Fruit fly (Drosophila melanogaster) whole organism, embryonic: ENCODE measurements around the gene Jon99Fii.

Source experiments
- Asciz ChIP-seq: fragments of 200-800 bp; sonication (Bioruptor generic); optimal IDR thresholded peaks from 2 replicates; lab custom pipeline; 2017; ENCODE audit warnings: missing biosample characterization, mild to moderate bottlenecking, missing genetic modification characterization, missing genetic modification reagents
- B-H2 ChIP-seq: fragments of 200-800 bp; sonication (Bioruptor generic); optimal IDR thresholded peaks from 2 replicates; lab custom pipeline; 2018; ENCODE audit warnings: missing biosample characterization, mild to moderate bottlenecking, missing genetic modification characterization
- CG10274 ChIP-seq: fragments of 200-800 bp; sonication (Bioruptor generic); optimal IDR thresholded peaks from 3 replicates; lab custom pipeline; 2017; ENCODE audit warnings: missing biosample characterization, mild to moderate bottlenecking, missing genetic modification characterization
- CG10321 ChIP-seq: fragments of 200-800 bp; sonication (Bioruptor generic); IDR thresholded peaks from 2 replicates; pipeline ENCODE4 v1.3.6; 2022; ENCODE audit warnings: missing biosample characterization, missing genetic modification characterization
- CG10366 ChIP-seq: fragments of 200-800 bp; sonication (Bioruptor generic); IDR thresholded peaks from 2 replicates; pipeline ENCODE4 v1.3.6; 2022; ENCODE audit warnings: missing biosample characterization, missing genetic modification characterization
- CG11696 ChIP-seq: fragments of 200-800 bp; sonication (Bioruptor generic); IDR thresholded peaks from 2 replicates; pipeline ENCODE4 v1.3.6; 2022; ENCODE audit warnings: missing biosample characterization, missing genetic modification characterization
- CG12071 ChIP-seq: fragments of 200-800 bp; sonication (Bioruptor generic); optimal IDR thresholded peaks from 3 replicates; lab custom pipeline; 2018; ENCODE audit warnings: missing biosample characterization, mild to moderate bottlenecking, missing genetic modification characterization
- CG12299 ChIP-seq: fragments of 200-800 bp; sonication (Bioruptor generic); optimal IDR thresholded peaks from 2 replicates; lab custom pipeline; 2018; ENCODE audit warnings: missing biosample characterization, mild to moderate bottlenecking, missing genetic modification characterization
- CG1233 ChIP-seq: fragments of 200-800 bp; sonication (Bioruptor generic); optimal IDR thresholded peaks from 4 replicates; lab custom pipeline; 2018; ENCODE audit warnings: missing biosample characterization, mild to moderate bottlenecking, missing genetic modification characterization
- CG14014 ChIP-seq: fragments of 200-800 bp; sonication (Bioruptor generic); IDR thresholded peaks from 2 replicates; pipeline ENCODE4 v1.3.6; 2022; ENCODE audit warnings: missing biosample characterization, missing genetic modification characterization
- CG15011 ChIP-seq: fragments of 200-800 bp; sonication (Bioruptor generic); optimal IDR thresholded peaks from 3 replicates; lab custom pipeline; 2018; ENCODE audit warnings: missing biosample characterization, mild to moderate bottlenecking, missing genetic modification characterization
- CG15269 ChIP-seq: fragments of 200-800 bp; sonication (Bioruptor generic); optimal IDR thresholded peaks from 2 replicates; lab custom pipeline; 2018; ENCODE audit warnings: missing biosample characterization, mild to moderate bottlenecking, missing genetic modification characterization, moderate library complexity
- CG1647 ChIP-seq: fragments of 200-800 bp; sonication (Bioruptor generic); optimal IDR thresholded peaks from 3 replicates; lab custom pipeline; 2016; ENCODE audit warnings: missing biosample characterization, missing genetic modification characterization
- CG17359 ChIP-seq: fragments of 200-800 bp; sonication (Bioruptor generic); optimal IDR thresholded peaks from 3 replicates; lab custom pipeline; 2018; ENCODE audit warnings: missing biosample characterization, mild to moderate bottlenecking, missing genetic modification characterization, moderate library complexity
- CG30020 ChIP-seq: fragments of 200-800 bp; optimal IDR thresholded peaks from 2 replicates; lab custom pipeline; 2019; ENCODE audit warnings: missing biosample characterization, mild to moderate bottlenecking, missing genetic modification characterization, moderate library complexity
- CG32532 ChIP-seq: fragments of 200-800 bp; sonication (Bioruptor generic); IDR thresholded peaks from 2 replicates; pipeline ENCODE4 v1.3.6; 2022; ENCODE audit warnings: missing biosample characterization, missing genetic modification characterization
- CG5953 ChIP-seq: fragments of 200-800 bp; sonication (Bioruptor generic); IDR thresholded peaks from 2 replicates; pipeline ENCODE4 v1.3.6; 2022; ENCODE audit warnings: missing biosample characterization, missing genetic modification characterization
- CG7357 ChIP-seq: fragments of 200-800 bp; sonication (Bioruptor generic); IDR thresholded peaks from 3 replicates; pipeline ENCODE4 v1.3.6; 2022; ENCODE audit warnings: missing biosample characterization, missing genetic modification characterization
- CG7928 ChIP-seq: fragments of 200-800 bp; sonication (Bioruptor generic); optimal IDR thresholded peaks from 2 replicates; lab custom pipeline; 2017; ENCODE audit warnings: missing biosample characterization, mild to moderate bottlenecking, missing genetic modification characterization
- CG8478 ChIP-seq: fragments of >200 bp; optimal IDR thresholded peaks from 2 replicates; lab custom pipeline; 2018
- CG8924 ChIP-seq: fragments of 200-800 bp; optimal IDR thresholded peaks from 3 replicates; lab custom pipeline; 2019; ENCODE audit warnings: missing biosample characterization, mild to moderate bottlenecking, missing genetic modification characterization, moderate library complexity
- CTCF ChIP-seq: fragments of 200-800 bp; sonication (Bioruptor generic); optimal IDR thresholded peaks from 2 replicates; lab custom pipeline; 2017; ENCODE audit warnings: missing biosample characterization, mild to moderate bottlenecking, missing genetic modification characterization, moderate library complexity
- Deaf1 ChIP-seq: fragments of 200-800 bp; optimal IDR thresholded peaks from 3 replicates; lab custom pipeline; 2019; ENCODE audit warnings: missing biosample characterization, mild to moderate bottlenecking, missing genetic modification characterization, moderate library complexity
- Dp ChIP-seq: fragments of 200-800 bp; sonication (Bioruptor generic); optimal IDR thresholded peaks from 2 replicates; lab custom pipeline; 2018; ENCODE audit warnings: missing biosample characterization, mild to moderate bottlenecking, missing genetic modification characterization, moderate library complexity
- Dref ChIP-seq: fragments of 200-800 bp; sonication (Bioruptor generic); IDR thresholded peaks from 2 replicates; pipeline ENCODE4 v1.3.6; 2022; ENCODE audit warnings: missing biosample characterization, missing genetic modification characterization
- ERR ChIP-seq: fragments of 200-800 bp; sonication (Bioruptor generic); optimal IDR thresholded peaks from 2 replicates; lab custom pipeline; 2016; ENCODE audit warnings: missing biosample characterization, missing genetic modification characterization
- HHEX ChIP-seq: fragments of 200-800 bp; sonication (Bioruptor generic); optimal IDR thresholded peaks from 3 replicates; lab custom pipeline; 2017; ENCODE audit warnings: missing biosample characterization, mild to moderate bottlenecking, missing genetic modification characterization, missing genetic modification reagents
- HLH3B ChIP-seq: fragments of 200-800 bp; sonication (Bioruptor generic); IDR thresholded peaks from 2 replicates; pipeline ENCODE4 v1.3.6; 2022; ENCODE audit warnings: missing biosample characterization, missing genetic modification characterization
- HmgD ChIP-seq: fragments of 200-800 bp; sonication (Bioruptor generic); optimal IDR thresholded peaks from 3 replicates; lab custom pipeline; 2016; ENCODE audit warnings: missing biosample characterization, missing genetic modification characterization
- HmgZ ChIP-seq: fragments of 200-800 bp; sonication (Bioruptor generic); optimal IDR thresholded peaks from 2 replicates; lab custom pipeline; 2018; ENCODE audit warnings: missing biosample characterization, mild to moderate bottlenecking, missing genetic modification characterization
- Lhr ChIP-seq: fragments of 200-800 bp; sonication (Bioruptor generic); optimal IDR thresholded peaks from 3 replicates; lab custom pipeline; 2017; ENCODE audit warnings: mild to moderate bottlenecking, missing biosample characterization, missing genetic modification reagents, missing genetic modification characterization
- Oaz ChIP-seq: fragments of 200-800 bp; sonication (Bioruptor generic); IDR thresholded peaks from 2 replicates; pipeline ENCODE4 v1.3.6; 2022; ENCODE audit warnings: missing biosample characterization, missing genetic modification characterization
- Oli ChIP-seq: fragments of 200-800 bp; sonication (Bioruptor generic); optimal IDR thresholded peaks from 2 replicates; lab custom pipeline; 2018; ENCODE audit warnings: missing biosample characterization, mild to moderate bottlenecking, missing genetic modification characterization, moderate library complexity
- Xbp1 ChIP-seq: fragments of 200-800 bp; sonication (Bioruptor generic); optimal IDR thresholded peaks from 3 replicates; lab custom pipeline; 2016; ENCODE audit warnings: missing biosample characterization, mild to moderate bottlenecking, missing genetic modification characterization
- ac ChIP-seq: fragments of 200-800 bp; sonication (Bioruptor generic); optimal IDR thresholded peaks from 3 replicates; lab custom pipeline; 2017; ENCODE audit warnings: missing biosample characterization, mild to moderate bottlenecking, missing genetic modification characterization
- ase ChIP-seq: fragments of 200-800 bp; sonication (Bioruptor generic); IDR thresholded peaks from 3 replicates; pipeline ENCODE4 v1.3.6; 2022; ENCODE audit warnings: missing biosample characterization, missing genetic modification characterization
- cas ChIP-seq: fragments of 200-800 bp; sonication (Bioruptor generic); IDR thresholded peaks from 2 replicates; pipeline ENCODE4 v1.3.6; 2022; ENCODE audit warnings: missing biosample characterization, missing genetic modification characterization
- crp ChIP-seq, 2 experiments: fragments of 200-800 bp; sonication (Bioruptor generic); optimal IDR thresholded peaks; 2 replicates in 1 of 2; 3 replicates in 1 of 2; lab custom pipeline; 2017; ENCODE audit warnings: missing biosample characterization in 2 of 2, missing genetic modification characterization in 2 of 2, mild to moderate bottlenecking in 1 of 2, moderate library complexity in 1 of 2
- eve ChIP-seq, 2 experiments: fragments of >200 bp; optimal IDR thresholded peaks; 2 replicates each; lab custom pipeline; 2017; ENCODE audit warnings: missing biosample characterization in 2 of 2, missing genetic modification characterization in 2 of 2
- gt ChIP-seq: fragments of 200-800 bp; sonication (Bioruptor generic); IDR thresholded peaks from 2 replicates; pipeline ENCODE4 v1.3.6; 2022; ENCODE audit warnings: missing biosample characterization, missing genetic modification characterization
- hkb ChIP-seq, 2 experiments: fragments of 200-800 bp in 1 of 2; fragments of >200 bp in 1 of 2; sonication (Bioruptor generic) in 1 of 2; IDR thresholded peaks in 1 of 2; optimal IDR thresholded peaks in 1 of 2; 2 replicates each; pipeline versions ENCODE4 v1.3.6 to Lab custom; 2017 to 2022; ENCODE audit warnings: missing biosample characterization in 1 of 2, missing genetic modification characterization in 1 of 2
- kah ChIP-seq: fragments of 200-800 bp; sonication (Bioruptor generic); optimal IDR thresholded peaks from 2 replicates; lab custom pipeline; 2018; ENCODE audit warnings: missing biosample characterization, mild to moderate bottlenecking, missing genetic modification characterization
- kay ChIP-seq: fragments of 200-800 bp; sonication (Bioruptor generic); optimal IDR thresholded peaks from 2 replicates; lab custom pipeline; 2016; ENCODE audit warnings: missing biosample characterization, missing genetic modification characterization
- lilli ChIP-seq: fragments of 200-800 bp; sonication (Bioruptor generic); optimal IDR thresholded peaks from 3 replicates; lab custom pipeline; 2016; ENCODE audit warnings: missing biosample characterization, missing genetic modification characterization
- oc ChIP-seq: fragments of 200-800 bp; sonication (Bioruptor generic); optimal IDR thresholded peaks from 2 replicates; lab custom pipeline; 2018; ENCODE audit warnings: missing biosample characterization, mild to moderate bottlenecking, missing genetic modification characterization, moderate library complexity
- pita ChIP-seq: fragments of 200-800 bp; sonication (Bioruptor generic); optimal IDR thresholded peaks from 2 replicates; lab custom pipeline; 2017; ENCODE audit warnings: missing biosample characterization, mild to moderate bottlenecking, missing genetic modification characterization
- sc ChIP-seq, 3 experiments: fragments of >200 bp in 2 of 3; fragments of 200-800 bp in 1 of 3; sonication (Bioruptor generic) in 1 of 3; optimal IDR thresholded peaks; 2 replicates in 2 of 3; 3 replicates in 1 of 3; lab custom pipeline; 2017; ENCODE audit warnings: mild to moderate bottlenecking in 1 of 3, missing biosample characterization in 1 of 3, missing genetic modification characterization in 1 of 3, missing genetic modification reagents in 1 of 3
- sd ChIP-seq: fragments of 200-800 bp; sonication (Bioruptor generic); optimal IDR thresholded peaks from 3 replicates; lab custom pipeline; 2018; ENCODE audit warnings: missing biosample characterization, mild to moderate bottlenecking, missing genetic modification characterization, moderate library complexity
- tup ChIP-seq: fragments of 200-800 bp; sonication (Bioruptor generic); optimal IDR thresholded peaks from 2 replicates; lab custom pipeline; 2016; ENCODE audit warnings: missing biosample characterization, mild to moderate bottlenecking, missing genetic modification characterization, moderate library complexity
- z ChIP-seq: fragments of 200-800 bp; sonication (Bioruptor generic); IDR thresholded peaks from 3 replicates; pipeline ENCODE4 v1.3.6; 2022; ENCODE audit warnings: missing biosample characterization, missing genetic modification characterization

Jon99Fii gene

dm6 chr3R:30531989-30532653, 44.4 kb upstream of the Jon99Fii start, which contains the start of gene tmod (continued):
- TF ChIP-seq sd (tag; lab: Kevin White, UChicago) (no peak), crp (GFP tag; optimal IDR thresholded peaks at IDR 0.05; lab: Kevin White, UChicago) (no peak), CG10366 (GFP tag; lab: Robert Waterston, UW) (peak; percentile 24; the same call in 1 of the 2 replicates), HmgD (no peak), CG1647 (GFP tag; lab: Kevin White, UChicago) (no peak), lilli (GFP tag; lab: Kevin White, UChicago) (peak; percentile 1), ase (no peak), CG1233 (GFP tag; lab: Kevin White, UChicago) (peak; percentile 2), Oaz (GFP tag; lab: Robert Waterston, UW) (no peak), kah (GFP tag; lab: Kevin White, UChicago) (peak; percentile 30), CG32532 (peak; percentile 70; the same call in 1 of the 2 replicates), CG7928 (GFP tag; lab: Kevin White, UChicago) (no peak), Asciz (GFP tag; lab: Kevin White, UChicago) (peak; percentile 3), CTCF (GFP tag; lab: Kevin White, UChicago) (peak; percentile 9), pita (GFP tag; lab: Kevin White, UChicago) (no peak), CG17359 (tag; lab: Kevin White, UChicago) (peak; percentile 66), CG12299 (tag; lab: Kevin White, UChicago) (peak; percentile 2), CG15269 (tag; lab: Kevin White, UChicago) (peak; percentile 60), CG7357 (GFP tag; lab: Robert Waterston, UW) (no peak), Deaf1 (tag; lab: Kevin White, UChicago) (peak; percentile 42), CG10274 (GFP tag; lab: Kevin White, UChicago) (peak; percentile 8), CG12071 (no peak), CG14014 (GFP tag; lab: Robert Waterston, UW) (0 out of 2 replicates have a peak, but pooled peaks have one; percentile 5), ERR (GFP tag; lab: Kevin White, UChicago) (no peak), z (GFP tag; lab: Robert Waterston, UW) (no peak), ac (no peak), CG8924 (peak; percentile 48), gt (GFP tag; lab: Robert Waterston, UW) (no peak), HmgZ (tag; lab: Kevin White, UChicago) (no peak), Lhr (GFP tag; lab: Kevin White, UChicago) (no peak), eve (GFP tag; optimal IDR thresholded peaks at IDR 0.05; lab: Kevin White, UChicago) (peak in 1 of 2 experiments; percentile 40), oc (tag; lab: Kevin White, UChicago) (no peak), Oli (tag; lab: Kevin White, UChicago) (peak; percentile 61), CG11696 (no peak), CG30020 (tag; lab: Kevin White, UChicago) (no peak), CG10321 (GFP tag; lab: Robert Waterston, UW) (peak; percentile 95), CG8478 (lab: Kevin White, UChicago) (peak; percentile 50), tup (GFP tag; lab: Kevin White, UChicago) (no peak), hkb (optimal IDR thresholded peaks at IDR 0.05; lab: Kevin White, UChicago) (no peak), hkb (GFP tag; IDR thresholded peaks at IDR 0.05; lab: Robert Waterston, UW) (peak; percentile 49; the same call in 1 of the 2 replicates), Dref (GFP tag; lab: Robert Waterston, UW) (no peak), Dp (GFP tag; lab: Kevin White, UChicago) (no peak), HHEX (GFP tag; lab: Kevin White, UChicago) (no peak), HLH3B (GFP tag; lab: Robert Waterston, UW) (peak; percentile 10; the same call in 1 of the 2 replicates), Xbp1 (peak; percentile 45), B-H2 (GFP tag; lab: Kevin White, UChicago) (peak; percentile 19), cas (GFP tag; lab: Robert Waterston, UW) (no peak), kay (GFP tag; lab: Kevin White, UChicago) (no peak), CG5953 (GFP tag; lab: Robert Waterston, UW) (no peak), CG15011 (no peak), sc (optimal IDR thresholded peaks at IDR 0.05; lab: Kevin White, UChicago) (no peak), sc (GFP tag; optimal IDR thresholded peaks at IDR 0.05; lab: Kevin White, UChicago) (peak; percentile 55)
